Worm (Caenorhabditis elegans) whole organism, L2 larva: ENCODE measurements around the gene srx-102.

Experiments
- ceh-16 ChIP-seq: fragments of 150-350 bp; optimal IDR thresholded peaks from 2 replicates; lab custom pipeline; 2014; ENCODE audit warnings: missing biosample characterization, missing genetic modification characterization
- lin-39 ChIP-seq: fragments of 150-350 bp; optimal IDR thresholded peaks from 2 replicates; lab custom pipeline; 2014; ENCODE audit warnings: missing biosample characterization, missing genetic modification reagents, missing genetic modification characterization
- nhr-237 ChIP-seq: fragments of 150-350 bp; optimal IDR thresholded peaks from 2 replicates; lab custom pipeline; 2014; ENCODE audit warnings: missing biosample characterization, missing genetic modification characterization
- nhr-25 ChIP-seq: fragments of 150-350 bp; sonication (generic microtip); optimal IDR thresholded peaks from 3 replicates; lab custom pipeline; 2014; ENCODE audit warnings: missing biosample characterization, missing genetic modification characterization
- snpc-4 ChIP-seq: fragments of 150-350 bp; optimal IDR thresholded peaks from 2 replicates; lab custom pipeline; 2014; ENCODE audit warnings: missing biosample characterization, missing genetic modification characterization
- unc-39 ChIP-seq: fragments of 150-350 bp; optimal IDR thresholded peaks from 2 replicates; lab custom pipeline; 2014; ENCODE audit warnings: missing biosample characterization, missing genetic modification characterization

DNA sequence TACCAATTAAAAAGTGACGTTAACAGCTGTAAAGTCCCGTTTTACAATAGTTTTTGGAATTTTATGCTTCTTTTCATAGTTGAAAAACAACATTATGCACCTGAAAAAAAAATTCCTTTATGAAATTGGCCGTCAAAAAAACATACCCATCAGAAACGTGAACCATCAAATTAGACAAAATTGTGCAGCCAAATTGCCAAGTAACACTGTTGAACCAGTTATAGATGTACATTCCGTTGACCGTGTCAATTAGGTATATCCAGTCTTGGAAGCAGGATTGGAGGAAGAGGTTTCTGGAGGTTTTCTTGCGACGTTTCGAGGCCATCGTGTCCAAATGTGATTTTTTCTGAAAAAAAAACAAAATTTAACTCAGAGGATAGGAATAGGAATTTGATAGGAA is 25.2 kb downstream of the srx-102 start, which contains the start of gene srx-97:
- TF ChIP-seq nhr-25 (tag; lab: Kevin White, UChicago) (no peak), lin-39 (no peak), nhr-237 (tag; lab: Kevin White, UChicago) (no peak), unc-39 (tag; lab: Kevin White, UChicago) (no peak), snpc-4 (tag; lab: Kevin White, UChicago) (no peak), ceh-16 (tag; lab: Kevin White, UChicago) (no peak)
